Fruit fly (Drosophila melanogaster): Measurements from ENCODE around the gene CG8838.

The CG8838 gene

dm6 chr2L:3319731-3320295 lies 37.6 kb upstream of the CG8838 start, which contains the start of the genes Fign and CG8837 (continued):
- TF ChIP-seq h (optimal IDR thresholded peaks at IDR 0.05), result no peak
- TF ChIP-seq CG9876 (GFP tag; optimal IDR thresholded peaks at IDR 0.05), result no peak
- TF ChIP-seq CG13894 (tag; optimal IDR thresholded peaks at IDR 0.05), result no peak
- no peak for TF ChIP-seq BtbVII (GFP tag; optimal IDR thresholded peaks at IDR 0.05)
- TF ChIP-seq Dbx (GFP tag; IDR thresholded peaks at IDR 0.05), result no peak
- TF ChIP-seq Neu2 (GFP tag; optimal IDR thresholded peaks at IDR 0.05; ENCODE audit: borderline replicate concordance), result no peak
- TF ChIP-seq pfk (GFP tag; optimal IDR thresholded peaks at IDR 0.05), result no peak
- no peak for TF ChIP-seq Xrp1 (GFP tag; IDR thresholded peaks at IDR 0.05)
- TF ChIP-seq tgo (GFP tag; IDR thresholded peaks at IDR 0.05), result no peak
- no peak for TF ChIP-seq Nf-YB (GFP tag; optimal IDR thresholded peaks at IDR 0.05)
- TF ChIP-seq dimm (GFP tag; IDR thresholded peaks at IDR 0.05), result no peak
- TF ChIP-seq bab2 (GFP tag; optimal IDR thresholded peaks at IDR 0.05), result no peak
- no peak for TF ChIP-seq exex (tag; optimal IDR thresholded peaks at IDR 0.05)
- no peak for TF ChIP-seq CG18619 (GFP tag; optimal IDR thresholded peaks at IDR 0.05)
- no peak for TF ChIP-seq CG9817 (tag; optimal IDR thresholded peaks at IDR 0.05)
- no peak for TF ChIP-seq CG17186 (GFP tag; optimal IDR thresholded peaks at IDR 0.05)
- TF ChIP-seq CG10959 (GFP tag; IDR thresholded peaks at IDR 0.05), result no peak
- no peak for TF ChIP-seq wek (GFP tag; optimal IDR thresholded peaks at IDR 0.05)
- TF ChIP-seq ewg (GFP tag; optimal IDR thresholded peaks at IDR 0.05), result no peak
- TF ChIP-seq tll (GFP tag; optimal IDR thresholded peaks at IDR 0.05), result no peak
- TF ChIP-seq CG7963 (GFP tag; IDR thresholded peaks at IDR 0.05; ENCODE audit: partially characterized antibody), result peak; percentile 96
- no peak for TF ChIP-seq Ets65A (GFP tag)
- TF ChIP-seq Aef1 (GFP tag; IDR thresholded peaks at IDR 0.05), result no peak
- TF ChIP-seq Atf6 (GFP tag; IDR thresholded peaks at IDR 0.05), result no peak
- no peak for TF ChIP-seq Elba2 (GFP tag; optimal IDR thresholded peaks at IDR 0.05)
- TF ChIP-seq ci (GFP tag; IDR thresholded peaks at IDR 0.05), result no peak
- peak; percentile 26 for TF ChIP-seq nmo (GFP tag; optimal IDR thresholded peaks at IDR 0.05)
- TF ChIP-seq CG18262 (tag; optimal IDR thresholded peaks at IDR 0.05), result no peak
- no peak for TF ChIP-seq btn (GFP tag; optimal IDR thresholded peaks at IDR 0.05)
- no peak for TF ChIP-seq CG12942 (GFP tag; optimal IDR thresholded peaks at IDR 0.05)
- no peak for TF ChIP-seq phol (tag; optimal IDR thresholded peaks at IDR 0.05)
- TF ChIP-seq MBD-R2 (GFP tag; IDR thresholded peaks at IDR 0.05), result peak; percentile 60
- no peak for TF ChIP-seq insv (GFP tag; optimal IDR thresholded peaks at IDR 0.05)
- TF ChIP-seq CG13296 (GFP tag; optimal IDR thresholded peaks at IDR 0.05), result no peak
- no peak for TF ChIP-seq CG5953 (GFP tag; IDR thresholded peaks at IDR 0.05)
- no peak for TF ChIP-seq gcm2 (GFP tag; optimal IDR thresholded peaks at IDR 0.05)
- TF ChIP-seq zen2 (GFP tag; IDR thresholded peaks at IDR 0.05; ENCODE audit: partially characterized antibody), result peak; percentile 82; the same call in 2 of the 3 replicates
- no peak for TF ChIP-seq CG3847 (GFP tag; IDR thresholded peaks at IDR 0.05)
- no peak for TF ChIP-seq luna (GFP tag; optimal IDR thresholded peaks at IDR 0.05)
- no peak for TF ChIP-seq slp2 (GFP tag; optimal IDR thresholded peaks at IDR 0.05)
- no peak for TF ChIP-seq CG3726 (GFP tag; IDR thresholded peaks at IDR 0.05)
- no peak for TF ChIP-seq CG32767 (GFP tag; IDR thresholded peaks at IDR 0.05)
- TF ChIP-seq Adf1 (GFP tag; IDR thresholded peaks at IDR 0.05), result no peak
- no peak for TF ChIP-seq maf-S (GFP tag; optimal IDR thresholded peaks at IDR 0.05)
- TF ChIP-seq psq (GFP tag; optimal IDR thresholded peaks at IDR 0.05), result no peak
- TF ChIP-seq gt (GFP tag; IDR thresholded peaks at IDR 0.05), result no peak
- no peak for TF ChIP-seq CG32532 (GFP tag; IDR thresholded peaks at IDR 0.05)
- peak; percentile 94 for TF ChIP-seq CG6791 (GFP tag; IDR thresholded peaks at IDR 0.05; ENCODE audit: partially characterized antibody)
- peak; percentile 83 for TF ChIP-seq Dll (GFP tag; IDR thresholded peaks at IDR 0.05; ENCODE audit: partially characterized antibody)
- peak; percentile 73 for TF ChIP-seq pzg (GFP tag; optimal IDR thresholded peaks at IDR 0.05)
- TF ChIP-seq CG13287 (GFP tag; IDR thresholded peaks at IDR 0.05; ENCODE audit: partially characterized antibody), result peak; percentile 87

Data from whole organism, embryonic.